Fruit fly (Drosophila melanogaster): ENCODE results near the gene ppk21.

ppk21 gene

DNA sequence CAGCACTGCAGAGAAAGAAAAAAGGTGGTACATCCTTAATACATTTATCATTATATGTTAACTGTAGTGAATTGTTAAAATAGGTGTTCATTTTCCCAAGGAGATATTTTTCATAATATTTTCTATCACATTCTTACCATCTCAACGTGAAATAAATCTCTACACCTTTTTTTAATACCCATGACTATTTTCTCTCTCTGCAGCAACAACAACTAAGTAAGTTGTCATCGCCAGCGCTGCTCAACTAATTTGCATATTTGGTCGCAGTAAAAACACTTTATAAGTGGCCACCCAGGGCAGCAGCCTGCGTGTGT lies 25.9 kb downstream of the ppk21 start (continued):
- TF ChIP-seq Jarid2 (GFP tag; optimal IDR thresholded peaks at IDR 0.05), result no peak
- peak; percentile 37 for TF ChIP-seq CG8924 (tag; optimal IDR thresholded peaks at IDR 0.05)
- no peak for TF ChIP-seq CG6654 (GFP tag; optimal IDR thresholded peaks at IDR 0.05)
- TF ChIP-seq CG6854 (GFP tag; optimal IDR thresholded peaks at IDR 0.05), result no peak
- TF ChIP-seq nom (GFP tag; optimal IDR thresholded peaks at IDR 0.05), result no peak
- no peak for TF ChIP-seq CG11695 (GFP tag; IDR thresholded peaks at IDR 0.05)
- TF ChIP-seq tio (GFP tag; optimal IDR thresholded peaks at IDR 0.05), result no peak
- TF ChIP-seq TFAM (GFP tag; optimal IDR thresholded peaks at IDR 0.05), result no peak
- TF ChIP-seq CG14050 (GFP tag; IDR thresholded peaks at IDR 0.05), result no peak; the same call in 2 of the 3 replicates
- TF ChIP-seq CG9797 (GFP tag; optimal IDR thresholded peaks at IDR 0.05), result no peak
- no peak for TF ChIP-seq CG1529 (GFP tag; optimal IDR thresholded peaks at IDR 0.05)
- no peak for TF ChIP-seq tup (GFP tag; optimal IDR thresholded peaks at IDR 0.05)
- no peak for TF ChIP-seq sr (GFP tag; IDR thresholded peaks at IDR 0.05)
- no peak for TF ChIP-seq CG15479 (GFP tag; optimal IDR thresholded peaks at IDR 0.05)
- TF ChIP-seq inv (GFP tag; IDR thresholded peaks at IDR 0.05; ENCODE audit: partially characterized antibody), result no peak
- TF ChIP-seq CG11560 (tag; IDR thresholded peaks at IDR 0.05), result no peak
- no peak for TF ChIP-seq CG7372 (GFP tag; IDR thresholded peaks at IDR 0.05)
- TF ChIP-seq ash1 (GFP tag; optimal IDR thresholded peaks at IDR 0.05), result no peak
- TF ChIP-seq CG15011 (GFP tag; optimal IDR thresholded peaks at IDR 0.05), result no peak
- TF ChIP-seq Hsf (GFP tag; optimal IDR thresholded peaks at IDR 0.05), result no peak
- no peak for TF ChIP-seq CG12236 (GFP tag; optimal IDR thresholded peaks at IDR 0.05)
- TF ChIP-seq grau (tag; optimal IDR thresholded peaks at IDR 0.05), result peak; percentile 58
- TF ChIP-seq Oli (tag; optimal IDR thresholded peaks at IDR 0.05), result peak; percentile 53
- TF ChIP-seq NfI (GFP tag; optimal IDR thresholded peaks at IDR 0.05), result peak; percentile 7
- TF ChIP-seq Kr (GFP tag; optimal IDR thresholded peaks at IDR 0.05), result no peak
- TF ChIP-seq CG6683 (GFP tag; optimal IDR thresholded peaks at IDR 0.05), result no peak
- no peak for TF ChIP-seq CG4854 (GFP tag; optimal IDR thresholded peaks at IDR 0.05)
- TF ChIP-seq Atf6 (GFP tag; IDR thresholded peaks at IDR 0.05), result no peak
- 0 out of 2 replicates have a peak, but pooled peaks have one; percentile 38 for TF ChIP-seq esg (GFP tag; conservative IDR thresholded peaks at IDR 0.05)
- TF ChIP-seq CG16863 (GFP tag; optimal IDR thresholded peaks at IDR 0.05), result no peak
- no peak for TF ChIP-seq grn (GFP tag; optimal IDR thresholded peaks at IDR 0.05)
- TF ChIP-seq B-H2 (GFP tag; optimal IDR thresholded peaks at IDR 0.05), result no peak
- TF ChIP-seq Vsx1 (GFP tag; optimal IDR thresholded peaks at IDR 0.05), result no peak
- TF ChIP-seq Dad (GFP tag; optimal IDR thresholded peaks at IDR 0.05), result no peak
- peak; percentile 62 for TF ChIP-seq CG2678 (tag; optimal IDR thresholded peaks at IDR 0.05)
- TF ChIP-seq CG7556 (GFP tag; optimal IDR thresholded peaks at IDR 0.05), result peak; percentile 46
- TF ChIP-seq lola (GFP tag; optimal IDR thresholded peaks at IDR 0.05), result peak in 1 of 3 experiments; percentile 56
- peak; percentile 44 for TF ChIP-seq oc (tag; optimal IDR thresholded peaks at IDR 0.05)
- TF ChIP-seq MTF-1 (GFP tag; optimal IDR thresholded peaks at IDR 0.05; ENCODE audit: borderline replicate concordance), result no peak
- no peak for TF ChIP-seq CG14965 (GFP tag; optimal IDR thresholded peaks at IDR 0.05; ENCODE audit: borderline replicate concordance)
- TF ChIP-seq seq (GFP tag; IDR thresholded peaks at IDR 0.05), result no peak
- TF ChIP-seq Spps (tag; optimal IDR thresholded peaks at IDR 0.05), result peak; percentile 36
- no peak for TF ChIP-seq CG1647 (GFP tag; optimal IDR thresholded peaks at IDR 0.05)
- no peak for TF ChIP-seq CG12299 (tag; optimal IDR thresholded peaks at IDR 0.05)
- TF ChIP-seq CG34422 (GFP tag; IDR thresholded peaks at IDR 0.05), result no peak
- no peak for TF ChIP-seq yki (optimal IDR thresholded peaks at IDR 0.05)
- TF ChIP-seq CG15269 (tag; optimal IDR thresholded peaks at IDR 0.05), result peak; percentile 37
- no peak for TF ChIP-seq CG10431 (GFP tag; optimal IDR thresholded peaks at IDR 0.05)
- TF ChIP-seq chinmo (GFP tag; IDR thresholded peaks at IDR 0.05; ENCODE audit: partially characterized antibody), result no peak
- TF ChIP-seq pfk (GFP tag; optimal IDR thresholded peaks at IDR 0.05), result no peak
- TF ChIP-seq eve (GFP tag; optimal IDR thresholded peaks at IDR 0.05), result no peak

All from whole organism, embryonic.